Fruit fly (Drosophila melanogaster): ENCODE data around the gene Tim13.

dm6 chr3L:11774401-11774800, at the start of gene Tim13:
- TF ChIP-seq CG10348 (GFP tag; IDR thresholded peaks at IDR 0.05) = no peak
- TF ChIP-seq D1 (tag; optimal IDR thresholded peaks at IDR 0.05) = no peak
- TF ChIP-seq CG13204 (GFP tag; optimal IDR thresholded peaks at IDR 0.05) = no peak
- no peak for TF ChIP-seq CG17806 (tag; optimal IDR thresholded peaks at IDR 0.05)
- TF ChIP-seq Snoo (tag; optimal IDR thresholded peaks at IDR 0.05) = no peak
- TF ChIP-seq CG8301 (tag; optimal IDR thresholded peaks at IDR 0.05) = no peak
- TF ChIP-seq CG12605 (GFP tag; IDR thresholded peaks at IDR 0.05) = no peak
- no peak for TF ChIP-seq CG4496 (GFP tag; IDR thresholded peaks at IDR 0.05)
- TF ChIP-seq Ets98B (GFP tag; IDR thresholded peaks at IDR 0.05) = no peak
